Fruit fly (Drosophila melanogaster): ENCODE results near the gene Reps.

The Reps gene

dm6 chr2L:11057333-11058110, 48.9 kb downstream of the Reps start (continued):
- peak; percentile 40; the same call in 1 of the 3 replicates for TF ChIP-seq sr (GFP tag; IDR thresholded peaks at IDR 0.05)
- no peak for TF ChIP-seq CG9797 (GFP tag; optimal IDR thresholded peaks at IDR 0.05)
- peak; percentile 6; the same call in 1 of the 2 replicates for TF ChIP-seq crol (GFP tag; IDR thresholded peaks at IDR 0.05)
- TF ChIP-seq Med (GFP tag), result peak; percentile 87
- TF ChIP-seq C15 (GFP tag; IDR thresholded peaks at IDR 0.05), result no peak
- peak; percentile 44; the same call in 1 of the 2 replicates for TF ChIP-seq cas (GFP tag; IDR thresholded peaks at IDR 0.05)
- peak; percentile 45 for TF ChIP-seq CG8281 (tag; optimal IDR thresholded peaks at IDR 0.05)
- TF ChIP-seq Sry-δ (GFP tag; optimal IDR thresholded peaks at IDR 0.05), result no peak
- peak; percentile 24 to 79 for TF ChIP-seq Hr51 (GFP tag; optimal IDR thresholded peaks at IDR 0.05)
- TF ChIP-seq CG7786 (GFP tag; optimal IDR thresholded peaks at IDR 0.05), result peak; percentile 58
- TF ChIP-seq CG11560 (tag; IDR thresholded peaks at IDR 0.05), result peak; percentile 77; the same call in 2 of the 3 replicates
- no peak for TF ChIP-seq CG14965 (GFP tag; optimal IDR thresholded peaks at IDR 0.05; ENCODE audit: borderline replicate concordance)
- no peak for TF ChIP-seq pros (GFP tag; optimal IDR thresholded peaks at IDR 0.05)
- TF ChIP-seq sim (GFP tag; IDR thresholded peaks at IDR 0.05), result peak; percentile 56; the same call in 1 of the 2 replicates
- peak; percentile 51 for TF ChIP-seq HLH3B (GFP tag; IDR thresholded peaks at IDR 0.05)
- peak; percentile 72 for TF ChIP-seq Sox102F (GFP tag; optimal IDR thresholded peaks at IDR 0.05)
- peak; percentile 61 for TF ChIP-seq ci (GFP tag; IDR thresholded peaks at IDR 0.05)
- TF ChIP-seq CG17186 (GFP tag; optimal IDR thresholded peaks at IDR 0.05), result no peak
- TF ChIP-seq CG10366 (GFP tag; IDR thresholded peaks at IDR 0.05), result peak; percentile 75
- peak; percentile 36 for TF ChIP-seq crc (GFP tag; optimal IDR thresholded peaks at IDR 0.05)
- no peak for TF ChIP-seq fd102C (GFP tag; optimal IDR thresholded peaks at IDR 0.05)
- TF ChIP-seq Usf (GFP tag; optimal IDR thresholded peaks at IDR 0.05), result peak; percentile 28
- TF ChIP-seq CG17829 (tag; optimal IDR thresholded peaks at IDR 0.05), result peak; percentile 71
- peak; percentile 28 for TF ChIP-seq mirr (GFP tag; optimal IDR thresholded peaks at IDR 0.05)
- TF ChIP-seq sd (tag; optimal IDR thresholded peaks at IDR 0.05), result peak; percentile 38
- TF ChIP-seq exex (tag; optimal IDR thresholded peaks at IDR 0.05), result peak; percentile 38
- TF ChIP-seq Mrtf (GFP tag; IDR thresholded peaks at IDR 0.05), result peak; percentile 81
- peak; percentile 67 for TF ChIP-seq CG12391 (tag; optimal IDR thresholded peaks at IDR 0.05)
- peak; percentile 22 for TF ChIP-seq CrebB (tag; optimal IDR thresholded peaks at IDR 0.05)
- no peak for TF ChIP-seq usp (GFP tag; optimal IDR thresholded peaks at IDR 0.05)
- peak; percentile 78 for TF ChIP-seq CG30403 (GFP tag; optimal IDR thresholded peaks at IDR 0.05)
- TF ChIP-seq Hmr (GFP tag; optimal IDR thresholded peaks at IDR 0.05), result peak; percentile 71
- peak; percentile 72 for TF ChIP-seq NC2β (GFP tag; optimal IDR thresholded peaks at IDR 0.05)
- peak; percentile 79 for TF ChIP-seq CG18619 (GFP tag; optimal IDR thresholded peaks at IDR 0.05)
- TF ChIP-seq CG34224 (GFP tag; IDR thresholded peaks at IDR 0.05; ENCODE audit: partially characterized antibody), result no peak
- peak; percentile 56; the same call in 1 of the 2 replicates for TF ChIP-seq Bgb (GFP tag; IDR thresholded peaks at IDR 0.05; ENCODE audit: partially characterized antibody)
- TF ChIP-seq PHDP (tag; optimal IDR thresholded peaks at IDR 0.05), result peak; percentile 69
- peak; percentile 4 for TF ChIP-seq CG15514 (GFP tag; optimal IDR thresholded peaks at IDR 0.05)
- TF ChIP-seq Sin3A (optimal IDR thresholded peaks at IDR 0.05), result no peak
- TF ChIP-seq CG7745 (tag; optimal IDR thresholded peaks at IDR 0.05), result no peak
- TF ChIP-seq seq (GFP tag; IDR thresholded peaks at IDR 0.05), result peak; percentile 79
- TF ChIP-seq sima (GFP tag; optimal IDR thresholded peaks at IDR 0.05), result no peak
- TF ChIP-seq CG31224 (GFP tag; IDR thresholded peaks at IDR 0.05), result no peak
- peak; percentile 72 for TF ChIP-seq ab (GFP tag; optimal IDR thresholded peaks at IDR 0.05)
- peak; percentile 52 for TF ChIP-seq Dad (GFP tag; optimal IDR thresholded peaks at IDR 0.05)
- TF ChIP-seq CG34422 (GFP tag; IDR thresholded peaks at IDR 0.05), result peak; percentile 40; the same call in 2 of the 3 replicates
- no peak for TF ChIP-seq HLH4C (GFP tag; IDR thresholded peaks at IDR 0.05; ENCODE audit: partially characterized antibody)
- TF ChIP-seq CG4328 (GFP tag; optimal IDR thresholded peaks at IDR 0.05), result peak; percentile 58
- peak; percentile 72 for TF ChIP-seq al (GFP tag; IDR thresholded peaks at IDR 0.05)

Measured in whole organism, embryonic.